Worm (Caenorhabditis elegans) whole organism, L4/young adult: Measurements from ENCODE around the gene Y39B6A.33.

Source experiments
- W03F9.2 ChIP-seq: fragments of 150-350 bp; optimal IDR thresholded peaks from 2 replicates; lab custom pipeline; 2014; ENCODE audit warnings: missing biosample characterization, missing genetic modification characterization
- dao-5 ChIP-seq: sonication (generic microtip); optimal IDR thresholded peaks from 2 replicates; lab custom pipeline; 2016; ENCODE audit warnings: missing genotype, missing genetic modification characterization, moderate library complexity, missing compliant biosample characterization
- him-1 ChIP-seq: sonication (generic microtip); optimal IDR thresholded peaks from 2 replicates; lab custom pipeline; 2016; ENCODE audit warnings: missing genotype, missing genetic modification reagents, missing genetic modification characterization, missing compliant biosample characterization

Y39B6A.33 gene

DNA sequence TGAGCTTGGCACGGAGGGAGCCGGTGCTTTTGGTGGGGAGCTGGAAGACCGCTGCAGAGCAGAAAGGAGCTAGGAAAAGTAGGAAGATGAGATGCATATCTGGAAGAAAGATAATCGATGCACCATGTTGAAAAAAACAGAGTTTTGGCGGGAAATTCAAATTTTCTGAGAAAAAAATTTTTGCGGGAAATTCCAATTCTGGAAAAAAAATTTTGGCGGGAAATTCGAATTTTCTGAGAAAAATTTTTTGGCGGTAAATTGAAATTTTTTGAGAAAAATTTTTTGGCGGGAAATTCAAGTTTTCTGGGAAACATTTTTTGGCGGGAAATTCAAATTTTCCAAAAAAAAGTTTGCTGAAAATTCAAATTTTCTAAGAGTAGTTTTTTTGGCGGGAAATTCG is 35.5 kb downstream of the Y39B6A.33 start, which contains the start of gene asp-17:
asp-17 (minus strand) TSS at position 101 of the 400 bp plus-strand sequence.
- TF ChIP-seq dao-5 = no peak

DNA sequence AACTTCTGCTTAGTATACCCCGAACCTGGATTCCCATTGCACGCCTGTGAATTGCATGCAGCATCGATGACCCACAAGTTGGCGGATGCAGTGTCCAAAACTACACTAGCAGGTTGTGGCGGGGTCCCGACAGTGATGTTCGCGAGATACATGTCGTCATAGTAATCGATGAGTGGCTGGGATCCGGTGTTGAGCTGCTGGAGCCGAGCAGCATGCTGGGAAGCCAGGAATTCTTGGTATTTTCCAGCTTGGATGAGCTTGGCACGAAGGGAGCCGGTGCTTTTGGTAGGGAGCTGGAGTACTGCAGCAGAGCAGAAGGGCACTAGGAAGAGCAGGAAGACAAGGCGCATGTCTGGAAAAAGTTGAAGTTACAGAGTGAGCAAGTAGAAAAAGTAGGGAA is 40.5 kb downstream of the Y39B6A.33 start, which contains the start of gene asp-16:
asp-16 (minus strand) TSS at position 350 of the 400 bp plus-strand sequence.
- TF ChIP-seq dao-5 = no peak
- TF ChIP-seq him-1 = no peak
- TF ChIP-seq W03F9.2 (tag; lab: Kevin White, UChicago) = no peak

DNA sequence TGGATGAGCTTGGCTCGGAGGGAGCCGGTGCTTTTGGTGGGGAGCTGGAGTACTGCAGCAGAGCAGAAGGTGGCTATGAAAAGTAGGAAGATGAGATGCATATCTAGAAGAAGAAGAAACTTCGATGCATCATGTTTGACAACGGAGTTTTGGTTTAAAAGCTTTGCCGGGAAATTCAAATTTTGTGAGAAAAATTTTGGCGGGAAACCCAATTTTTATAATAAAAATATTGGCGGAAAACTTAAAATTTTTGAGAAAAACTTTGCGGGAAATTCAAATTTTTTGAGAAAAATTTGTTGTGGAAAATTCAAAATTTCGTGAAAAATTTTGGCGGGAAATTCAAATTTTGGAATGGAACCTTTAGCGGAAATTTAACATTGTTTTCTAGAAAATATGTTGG is 43.0 kb downstream of the Y39B6A.33 start, which contains the start of gene asp-15:
asp-15 (minus strand) TSS at position 101 of the 400 bp plus-strand sequence.
- TF ChIP-seq W03F9.2 (tag; lab: Kevin White, UChicago) = no peak
- TF ChIP-seq dao-5 = no peak
- no peak for TF ChIP-seq him-1

DNA sequence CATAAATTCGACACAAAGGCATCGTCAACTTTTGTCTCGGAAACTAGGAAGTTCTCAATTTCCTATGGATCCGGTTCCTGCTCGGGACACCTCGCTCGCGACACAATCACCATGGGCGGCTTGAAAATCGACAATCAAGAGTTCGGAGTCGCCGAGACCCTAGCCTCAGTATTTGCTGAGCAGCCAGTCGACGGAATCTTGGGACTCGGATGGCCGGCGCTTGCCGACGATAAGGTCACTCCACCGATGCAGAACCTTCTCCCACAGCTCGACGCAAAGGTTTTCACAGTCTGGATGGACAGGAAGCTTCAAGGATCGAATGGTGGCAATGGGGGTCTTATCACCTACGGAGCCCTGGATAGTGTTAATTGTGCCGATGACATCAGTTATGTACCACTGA is 45.7 kb downstream of the Y39B6A.33 start:
- TF ChIP-seq dao-5 (no peak), him-1 (no peak), W03F9.2 (tag; lab: Kevin White, UChicago) (no peak)

DNA sequence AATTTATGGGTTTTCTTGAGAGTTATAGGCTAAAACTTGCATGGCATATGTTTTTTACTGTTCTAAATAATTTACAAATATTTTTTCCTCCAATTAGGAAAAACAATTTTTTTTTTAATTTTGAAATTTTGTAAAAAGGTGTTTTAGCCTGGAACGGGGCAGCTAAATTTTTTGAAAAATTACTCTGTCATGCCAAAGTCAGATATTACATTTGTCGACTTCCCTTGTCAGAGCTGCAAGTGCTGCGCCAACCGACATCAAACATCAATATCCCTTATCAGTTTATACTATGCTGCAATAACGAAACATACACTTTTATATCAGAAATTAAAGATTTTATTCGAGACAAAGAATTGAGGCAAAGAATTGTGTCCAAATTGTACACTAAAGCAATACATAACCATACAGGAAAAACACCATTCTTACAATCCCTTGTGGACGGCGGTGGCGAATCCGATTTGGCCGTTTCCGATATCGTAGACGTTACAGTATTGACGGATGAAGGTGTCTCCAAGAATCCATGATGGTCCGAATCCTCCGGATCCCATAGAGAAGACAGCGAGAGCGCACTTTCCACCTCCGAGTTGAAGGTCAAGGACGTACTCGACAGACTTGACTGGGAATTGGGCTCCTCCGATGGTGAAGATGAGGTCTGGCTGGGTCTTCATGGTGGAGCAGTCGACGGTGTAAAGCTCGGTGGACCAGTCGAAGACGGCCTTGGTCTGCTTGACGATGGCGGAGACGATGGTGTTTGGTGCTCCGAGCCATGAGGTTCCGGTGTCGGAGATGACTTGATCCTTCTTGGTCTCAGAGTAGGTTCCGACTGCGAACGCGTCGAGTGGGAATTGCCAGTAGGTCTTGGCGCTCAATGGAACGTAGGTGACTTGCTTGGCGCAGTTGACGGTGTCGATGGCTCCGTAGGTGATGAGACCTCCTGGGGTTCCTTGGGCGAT is 47.7 kb downstream of the Y39B6A.33 start:
- TF ChIP-seq W03F9.2 (tag; lab: Kevin White, UChicago) = no peak
- TF ChIP-seq him-1 = no peak
- TF ChIP-seq dao-5 = no peak

DNA sequence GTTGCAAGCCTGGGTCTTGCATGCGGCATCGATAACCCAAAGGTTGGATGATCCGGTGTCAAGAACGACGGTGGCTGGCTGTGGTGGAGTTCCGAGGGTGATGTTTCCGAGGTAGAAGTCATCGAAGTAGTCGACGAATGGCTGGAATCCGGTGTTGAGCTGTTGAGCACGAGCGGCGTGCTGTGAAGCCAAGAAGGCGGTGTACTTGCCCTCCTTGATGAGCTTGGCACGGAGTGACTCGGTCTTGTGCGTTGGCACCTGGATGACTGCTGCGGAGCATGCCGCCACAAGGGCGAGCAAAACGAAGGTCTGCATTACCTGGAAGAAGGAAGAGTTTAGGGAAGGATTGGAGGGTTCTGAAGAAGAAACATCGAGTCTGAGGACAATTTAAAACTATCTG is 48.7 kb downstream of the Y39B6A.33 start, which contains the start of gene asp-1:
asp-1 (minus strand) TSS at position 315 of the 400 bp plus-strand sequence.
- TF ChIP-seq W03F9.2 (tag; lab: Kevin White, UChicago) (no peak), dao-5 (no peak), him-1 (no peak)

DNA sequence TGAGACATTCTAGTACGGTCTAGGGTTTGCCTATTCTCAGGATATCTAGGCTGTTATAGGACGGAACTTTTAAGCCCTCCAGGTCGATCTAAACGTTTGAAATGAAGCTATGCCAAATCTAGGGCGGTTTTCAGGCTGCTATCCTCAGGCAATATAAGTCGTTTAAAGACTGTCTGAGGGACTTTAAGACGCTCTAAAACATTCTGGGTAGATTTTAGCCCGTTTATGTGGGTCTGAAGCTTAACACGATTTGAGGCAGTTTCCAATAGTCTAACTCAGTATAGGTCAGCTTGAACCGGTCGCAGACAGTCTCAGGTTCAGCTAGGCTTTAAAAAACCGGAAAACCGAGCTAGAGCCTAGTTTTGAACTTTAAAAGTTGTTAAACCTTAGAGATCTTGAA is 49.1 kb downstream of the Y39B6A.33 start:
- TF ChIP-seq W03F9.2 (tag; lab: Kevin White, UChicago) = no peak
- no peak for TF ChIP-seq dao-5
- no peak for TF ChIP-seq him-1

DNA sequence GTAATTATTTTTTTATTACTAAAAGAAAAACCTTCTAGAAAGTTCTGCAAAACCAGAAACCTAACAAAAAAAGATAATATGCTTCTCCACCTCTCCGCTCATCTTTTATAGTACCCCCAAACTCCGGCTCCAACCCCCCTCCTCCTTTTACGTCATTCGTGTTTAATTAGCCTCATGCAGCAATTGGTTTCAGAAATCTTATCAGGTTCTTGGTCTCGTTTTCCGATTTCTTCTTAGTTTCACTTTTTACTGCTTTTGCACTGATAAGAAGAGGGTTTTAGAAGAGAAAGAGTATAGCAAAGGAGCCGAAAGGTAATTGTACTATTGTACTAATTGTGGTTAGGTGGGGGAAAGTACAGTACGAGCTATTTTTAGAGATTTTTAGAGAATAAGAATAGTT is 49.7 kb downstream of the Y39B6A.33 start:
- TF ChIP-seq W03F9.2 (tag; lab: Kevin White, UChicago) (no peak), dao-5 (no peak), him-1 (no peak)

DNA sequence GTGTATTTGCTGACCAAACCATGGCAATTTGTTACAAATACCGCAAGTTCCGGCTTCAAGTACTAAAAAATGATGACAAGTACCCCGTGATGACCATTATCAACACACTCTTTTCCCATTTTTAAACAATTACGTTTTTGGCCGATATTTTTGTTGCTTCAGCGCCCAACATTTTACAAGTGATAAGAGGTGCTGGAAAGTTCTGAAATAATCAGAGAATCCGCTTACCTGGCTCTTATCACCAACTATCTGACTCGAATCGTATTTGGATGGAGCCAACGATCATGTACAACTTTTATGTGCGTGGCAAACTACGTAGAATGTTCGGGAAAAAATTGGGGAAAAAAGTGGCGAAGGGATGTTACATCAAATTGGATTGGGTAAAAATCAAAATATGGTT is 51.5 kb downstream of the Y39B6A.33 start:
- no peak for TF ChIP-seq W03F9.2 (tag; lab: Kevin White, UChicago)
- TF ChIP-seq dao-5 = no peak
- no peak for TF ChIP-seq him-1
